Worm (Caenorhabditis elegans): ENCODE results near the gene acbp-3.

Gene acbp-3

ce11 chrX:10877138-10877743 lies 25.8 kb upstream of the acbp-3 start, which contains the start of gene pgp-6:
Gene pgp-6 (minus strand): TSS chrX:10877425.
- TF ChIP-seq ceh-43 (GFP tag; optimal IDR thresholded peaks at IDR 0.05) (no peak), nhr-2 (tag; optimal IDR thresholded peaks at IDR 0.05) (no peak), nhr-76 (tag; optimal IDR thresholded peaks at IDR 0.05) (no peak), nhr-28 (tag; optimal IDR thresholded peaks at IDR 0.05) (no peak), zip-8 (tag; optimal IDR thresholded peaks at IDR 0.05) (peak; percentile 94)

ce11 chrX:10880509-10880908 lies 22.6 kb upstream of the acbp-3 start, which contains the start of gene T21E8.4:
Gene T21E8.4 (plus strand): TSS chrX:10880809.
- TF ChIP-seq ceh-43 (GFP tag; optimal IDR thresholded peaks at IDR 0.05) = no peak

- no peak for TF ChIP-seq cnd-1 (tag; optimal IDR thresholded peaks at IDR 0.05)
- TF ChIP-seq nhr-12 (tag; optimal IDR thresholded peaks at IDR 0.05) = no peak
- no peak for TF ChIP-seq ztf-11 (tag; optimal IDR thresholded peaks at IDR 0.05)
- TF ChIP-seq lin-32 (GFP tag; optimal IDR thresholded peaks at IDR 0.05) = no peak
- no peak for TF ChIP-seq sem-2 (GFP tag; optimal IDR thresholded peaks at IDR 0.05)
- TF ChIP-seq M03D4.4 (tag; optimal IDR thresholded peaks at IDR 0.05) = no peak
- TF ChIP-seq elt-3 (tag; optimal IDR thresholded peaks at IDR 0.05) = no peak
- no peak for TF ChIP-seq mep-1 (tag; optimal IDR thresholded peaks at IDR 0.05)
- no peak for TF ChIP-seq mab-5 (tag; optimal IDR thresholded peaks at IDR 0.05)
- no peak for TF ChIP-seq lin-13 (tag; optimal IDR thresholded peaks at IDR 0.05)
- TF ChIP-seq ham-2 (GFP tag; optimal IDR thresholded peaks at IDR 0.05) = no peak
- TF ChIP-seq flh-1 (GFP tag; optimal IDR thresholded peaks at IDR 0.05) = no peak
- TF ChIP-seq elt-1 (tag; optimal IDR thresholded peaks at IDR 0.05; ENCODE audit: borderline replicate concordance, insufficient read depth) = no peak
- TF ChIP-seq bed-3 (GFP tag; optimal IDR thresholded peaks at IDR 0.05) = no peak
- TF ChIP-seq unc-39 (tag; optimal IDR thresholded peaks at IDR 0.05) = no peak
- no peak for TF ChIP-seq lsy-2 (tag; optimal IDR thresholded peaks at IDR 0.05)
- TF ChIP-seq mls-2 (tag; optimal IDR thresholded peaks at IDR 0.05) = no peak
Observed at ce11 chrX:10881984-10882383, 21.1 kb upstream of the acbp-3 start, which contains the start of gene T21E8.6. Gene T21E8.6 (plus strand): TSS chrX:10882284.

- TF ChIP-seq unc-120 (tag; optimal IDR thresholded peaks at IDR 0.05; ENCODE audit: poor library complexity, severe bottlenecking) (no peak), ham-2 (GFP tag; optimal IDR thresholded peaks at IDR 0.05) (no peak), mep-1 (tag; optimal IDR thresholded peaks at IDR 0.05) (no peak), lin-13 (tag; optimal IDR thresholded peaks at IDR 0.05) (no peak), sem-2 (GFP tag; optimal IDR thresholded peaks at IDR 0.05) (no peak), mls-2 (tag; optimal IDR thresholded peaks at IDR 0.05) (no peak), hlh-1 (tag; optimal IDR thresholded peaks at IDR 0.05) (no peak), M03D4.4 (tag; optimal IDR thresholded peaks at IDR 0.05) (no peak), ceh-43 (GFP tag; optimal IDR thresholded peaks at IDR 0.05) (no peak), zip-8 (tag; optimal IDR thresholded peaks at IDR 0.05) (no peak), nhr-237 (tag; optimal IDR thresholded peaks at IDR 0.05) (no peak), tbx-8 (GFP tag; optimal IDR thresholded peaks at IDR 0.05) (no peak), elt-3 (tag; optimal IDR thresholded peaks at IDR 0.05) (no peak), ztf-11 (tag; optimal IDR thresholded peaks at IDR 0.05) (no peak), drap-1 (GFP tag; optimal IDR thresholded peaks at IDR 0.05) (no peak), flh-1 (GFP tag; optimal IDR thresholded peaks at IDR 0.05) (no peak), unc-62 (GFP tag; optimal IDR thresholded peaks at IDR 0.05) (no peak), ces-1 (GFP tag; optimal IDR thresholded peaks at IDR 0.05) (no peak), sptf-1 (tag; optimal IDR thresholded peaks at IDR 0.05) (no peak)
Observed at ce11 chrX:10883203-10883602, 19.9 kb upstream of the acbp-3 start, which contains the start of gene T21E8.7. Gene T21E8.7 (plus strand): TSS chrX:10883503.

ce11 chrX:10885872-10886271 lies 17.2 kb upstream of the acbp-3 start, which contains the start of gene T21E8.5:
Gene T21E8.5 (plus strand): TSS chrX:10886172.
- TF ChIP-seq sem-2 (GFP tag; optimal IDR thresholded peaks at IDR 0.05) (no peak), nhr-2 (tag; optimal IDR thresholded peaks at IDR 0.05) (no peak), lsy-2 (tag; optimal IDR thresholded peaks at IDR 0.05) (no peak), pha-4 (tag; optimal IDR thresholded peaks at IDR 0.05) (no peak), unc-120 (tag; optimal IDR thresholded peaks at IDR 0.05; ENCODE audit: poor library complexity, severe bottlenecking) (no peak)

Data from whole organism, mixed stage, embryonic.